Worm (Caenorhabditis elegans) whole organism, L4/young adult: ENCODE data around the gene egl-3.

Source experiments
- W03F9.2 ChIP-seq: fragments of 150-350 bp; optimal IDR thresholded peaks from 2 replicates; lab custom pipeline; 2014; ENCODE audit warnings: missing biosample characterization, missing genetic modification characterization
- him-1 ChIP-seq: sonication (generic microtip); optimal IDR thresholded peaks from 2 replicates; lab custom pipeline; 2016; ENCODE audit warnings: missing genotype, missing genetic modification reagents, missing genetic modification characterization, missing compliant biosample characterization

- TF ChIP-seq him-1 (tag; lab: Kevin White, UChicago), result no peak
- no peak for TF ChIP-seq W03F9.2 (tag; lab: Kevin White, UChicago)
Observed at ce11 chrV:10149728-10150127, 23.8 kb downstream of the egl-3 start, which contains the start of gene srsx-27.
